Fruit fly (Drosophila melanogaster) whole organism, prepupa: Measurements from ENCODE around the gene simj.

Experiments used
- CG11762 ChIP-seq: fragments of 200-800 bp; sonication (Bioruptor generic); optimal IDR thresholded peaks from 3 replicates; lab custom pipeline; 2016; ENCODE audit warnings: missing biosample characterization, missing genetic modification characterization; ENCODE audit not compliant: insufficient read depth
- CG31627 ChIP-seq: fragments of 200-800 bp; sonication (Bioruptor generic); optimal IDR thresholded peaks from 3 replicates; lab custom pipeline; 2016; ENCODE audit warnings: missing biosample characterization, missing genetic modification characterization
- CG3919 ChIP-seq: fragments of 200-800 bp; sonication (Bioruptor generic); optimal IDR thresholded peaks from 3 replicates; lab custom pipeline; 2016; ENCODE audit warnings: missing biosample characterization, missing genetic modification characterization
- CG6276 ChIP-seq: fragments of 200-800 bp; sonication (Bioruptor generic); optimal IDR thresholded peaks from 2 replicates; lab custom pipeline; 2017; ENCODE audit warnings: missing biosample characterization, mild to moderate bottlenecking, missing genetic modification characterization
- CG8119 ChIP-seq: fragments of 200-800 bp; sonication (Bioruptor generic); IDR thresholded peaks from 3 replicates; pipeline ENCODE4 v1.3.6; 2022; ENCODE audit warnings: missing biosample characterization, missing genetic modification characterization
- Lpt ChIP-seq: fragments of 200-800 bp; sonication (Bioruptor generic); optimal IDR thresholded peaks from 3 replicates; lab custom pipeline; 2016; ENCODE audit warnings: missing biosample characterization, missing genetic modification characterization
- Sox102F ChIP-seq: fragments of 200-800 bp; sonication (Bioruptor generic); optimal IDR thresholded peaks from 2 replicates; lab custom pipeline; 2016; ENCODE audit warnings: missing biosample characterization, mild to moderate bottlenecking, missing genetic modification characterization

- TF ChIP-seq Sox102F (GFP tag; lab: Kevin White, UChicago) (no peak), CG31627 (GFP tag; lab: Kevin White, UChicago) (no peak), CG6276 (GFP tag; lab: Kevin White, UChicago) (no peak), Lpt (GFP tag; lab: Kevin White, UChicago) (no peak), CG8119 (GFP tag; lab: Robert Waterston, UW) (no peak), CG3919 (no peak), CG11762 (GFP tag; lab: Kevin White, UChicago) (no peak)
Measured at dm6 chr3L:10641589-10641988, 22.9 kb upstream of the simj start, which contains the start of gene CG14154.
